Worm (Caenorhabditis elegans): ENCODE data around the gene ZK836.3.
A peak's percentile ranks its signal among the peaks of the same experiment; 100 is the strongest.

DNA sequence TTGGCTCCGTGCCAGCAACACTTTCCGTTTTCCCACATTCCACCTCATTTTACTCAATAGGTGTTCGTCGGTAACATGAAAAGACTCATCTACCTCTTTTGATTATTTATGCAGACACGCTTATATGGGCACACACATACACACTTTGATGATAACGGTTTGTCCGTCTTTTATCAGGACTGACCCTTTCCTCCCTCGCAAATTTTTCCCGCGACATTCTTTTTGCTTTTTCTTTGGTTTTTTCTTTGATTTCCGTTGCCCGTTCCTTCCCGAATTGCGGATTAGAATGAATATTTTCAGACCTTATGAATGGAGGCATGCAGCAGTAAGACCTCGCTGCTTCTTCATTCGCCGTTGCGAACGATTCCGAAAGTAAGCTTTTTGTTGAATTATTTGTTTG, 17.3 kb upstream of the ZK836.3 start, which contains the start of gene vab-8:
- no peak for TF ChIP-seq arid-1 (GFP tag; conservative IDR thresholded peaks at IDR 0.05)
- TF ChIP-seq fkh-10 (GFP tag; optimal IDR thresholded peaks at IDR 0.05) = no peak
- no peak for TF ChIP-seq rbr-2 (tag; optimal IDR thresholded peaks at IDR 0.05)
- no peak for TF ChIP-seq nhr-111 (GFP tag; optimal IDR thresholded peaks at IDR 0.05)
- TF ChIP-seq mep-1 (tag; optimal IDR thresholded peaks at IDR 0.05) = no peak
- no peak for TF ChIP-seq mdl-1 (tag; optimal IDR thresholded peaks at IDR 0.05)
- TF ChIP-seq pqm-1 (tag; optimal IDR thresholded peaks at IDR 0.05) = peak; percentile 34
